Worm (Caenorhabditis elegans) whole organism, early embryonic: Measurements from ENCODE around the gene aps-1.
A peak's percentile ranks its signal among the peaks of the same experiment; 100 is the strongest.

Experiments
- B0310.2 ChIP-seq: sonication (generic microtip); optimal IDR thresholded peaks from 2 replicates; lab custom pipeline; 2016; ENCODE audit warnings: mild to moderate bottlenecking, missing genetic modification characterization, missing compliant biosample characterization
- F13C5.2 ChIP-seq: sonication (generic microtip); optimal IDR thresholded peaks from 2 replicates; lab custom pipeline; 2017; ENCODE audit warnings: mild to moderate bottlenecking, missing genetic modification characterization, inconsistent platforms, missing compliant biosample characterization
- aly-1 ChIP-seq: sonication (generic microtip); optimal IDR thresholded peaks from 2 replicates; lab custom pipeline; 2016; ENCODE audit warnings: missing genetic modification characterization, missing compliant biosample characterization
- ama-1 ChIP-seq: fragments of 150-350 bp; optimal IDR thresholded peaks from 2 replicates; lab custom pipeline; 2014
- ceh-13 ChIP-seq: fragments of 200-800 bp; sonication (Bioruptor generic); optimal IDR thresholded peaks from 2 replicates; lab custom pipeline; 2018; ENCODE audit warnings: mild to moderate bottlenecking, missing genetic modification characterization, missing compliant biosample characterization
- ceh-36 ChIP-seq: sonication (generic microtip); optimal IDR thresholded peaks from 2 replicates; lab custom pipeline; 2016; ENCODE audit warnings: missing genetic modification characterization, inconsistent platforms, missing compliant biosample characterization
- ets-7 ChIP-seq: sonication (generic microtip); optimal IDR thresholded peaks from 2 replicates; lab custom pipeline; 2016; ENCODE audit warnings: missing genotype, missing genetic modification characterization, missing compliant biosample characterization
- flt-1 ChIP-seq: fragments of 200-800 bp; sonication (Bioruptor generic); IDR thresholded peaks from 2 replicates; pipeline ENCODE4 v1.3.6; 2022; ENCODE audit warnings: missing genetic modification characterization, missing compliant biosample characterization
- hmbx-1 ChIP-seq: sonication (generic microtip); optimal IDR thresholded peaks from 2 replicates; lab custom pipeline; 2016; ENCODE audit warnings: mild to moderate bottlenecking, missing genetic modification characterization, missing compliant biosample characterization
- hmg-4 ChIP-seq: fragments of 200-800 bp; sonication (Bioruptor generic); optimal IDR thresholded peaks from 2 replicates; lab custom pipeline; 2018; ENCODE audit warnings: mild to moderate bottlenecking, missing genetic modification characterization, missing compliant biosample characterization
- hnd-1 ChIP-seq: sonication (generic microtip); optimal IDR thresholded peaks from 2 replicates; lab custom pipeline; 2016; ENCODE audit warnings: missing genetic modification characterization, missing compliant biosample characterization
- pes-1 ChIP-seq: fragments of 200-800 bp; sonication (Bioruptor generic); IDR thresholded peaks from 2 replicates; pipeline ENCODE4 v1.3.6; 2022; ENCODE audit warnings: missing genetic modification reagents, missing genetic modification characterization, missing compliant biosample characterization
- scrt-1 ChIP-seq: fragments of 200-800 bp; sonication (Bioruptor generic); IDR thresholded peaks from 2 replicates; pipeline ENCODE4 v1.3.6; 2022; ENCODE audit warnings: missing genetic modification characterization, missing compliant biosample characterization
- sea-1 ChIP-seq: fragments of 200-800 bp; sonication (Bioruptor generic); conservative IDR thresholded peaks from 2 replicates; pipeline ENCODE4 v1.3.6; 2022; ENCODE audit warnings: missing genetic modification characterization, missing compliant biosample characterization
- tbx-11 ChIP-seq: fragments of 200-800 bp; sonication (Bioruptor generic); IDR thresholded peaks from 2 replicates; pipeline ENCODE4 v1.3.6; 2022; ENCODE audit warnings: missing genetic modification characterization, missing compliant biosample characterization
- tbx-37 ChIP-seq: fragments of 200-800 bp; sonication (Bioruptor generic); conservative IDR thresholded peaks from 2 replicates; pipeline ENCODE4 v1.3.6; 2022; ENCODE audit warnings: missing genetic modification reagents, missing genetic modification characterization, missing compliant biosample characterization
- tra-4 ChIP-seq: sonication (generic microtip); optimal IDR thresholded peaks from 2 replicates; lab custom pipeline; 2017; ENCODE audit warnings: missing genetic modification characterization, missing compliant biosample characterization

The aps-1 gene

ce11 chrV:5991490-5992069 lies 26.2 kb upstream of the aps-1 start:
- TF ChIP-seq hmbx-1 (tag; lab: Kevin White, UChicago) (no peak), sea-1 (no peak), scrt-1 (GFP tag; lab: Robert Waterston, UW) (no peak), ceh-36 (tag; lab: Kevin White, UChicago) (no peak), tbx-11 (GFP tag; lab: Robert Waterston, UW) (no peak), ceh-13 (GFP tag; lab: Kevin White, UChicago) (no peak), flt-1 (GFP tag; lab: Robert Waterston, UW) (no peak), ama-1 (lab: Kevin White, UChicago) (no peak), tra-4 (tag; lab: Kevin White, UChicago) (no peak), tbx-37 (no peak), B0310.2 (tag; lab: Kevin White, UChicago) (no peak)

DNA sequence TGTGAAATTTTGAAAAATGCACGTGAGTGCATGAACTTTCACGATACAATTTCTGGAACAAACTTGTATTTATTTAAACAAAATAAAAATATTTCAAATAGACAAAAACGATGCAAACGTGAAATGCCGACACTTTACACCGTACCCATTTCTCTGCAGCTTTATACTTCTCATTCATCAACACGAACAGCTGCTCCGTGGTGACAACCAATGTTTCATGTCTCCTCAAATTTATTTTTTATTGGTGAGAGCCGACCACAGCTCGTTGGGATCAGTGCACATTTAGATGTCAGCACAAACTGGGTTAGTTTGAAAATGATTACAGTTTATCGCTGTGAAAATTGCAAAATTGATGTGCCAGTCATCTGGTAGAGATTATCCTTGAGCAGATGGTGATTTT lies 22.2 kb upstream of the aps-1 start:
- no peak for TF ChIP-seq ceh-13 (GFP tag; lab: Kevin White, UChicago)
- no peak for TF ChIP-seq scrt-1 (GFP tag; lab: Robert Waterston, UW)
- TF ChIP-seq hnd-1 (tag; lab: Kevin White, UChicago) = no peak
- TF ChIP-seq pes-1 (GFP tag; lab: Robert Waterston, UW) = no peak
- no peak for TF ChIP-seq flt-1 (GFP tag; lab: Robert Waterston, UW)
- no peak for TF ChIP-seq hmbx-1 (tag; lab: Kevin White, UChicago)
- no peak for TF ChIP-seq tbx-11 (GFP tag; lab: Robert Waterston, UW)
- no peak for TF ChIP-seq B0310.2 (tag; lab: Kevin White, UChicago)
- no peak for TF ChIP-seq ceh-36 (tag; lab: Kevin White, UChicago)
- no peak for TF ChIP-seq tbx-37

- TF ChIP-seq F13C5.2 (no peak), sea-1 (no peak), tra-4 (tag; lab: Kevin White, UChicago) (no peak), tbx-11 (GFP tag; lab: Robert Waterston, UW) (no peak), scrt-1 (GFP tag; lab: Robert Waterston, UW) (no peak), tbx-37 (no peak), aly-1 (no peak), B0310.2 (tag; lab: Kevin White, UChicago) (no peak), hnd-1 (tag; lab: Kevin White, UChicago) (no peak), ceh-13 (GFP tag; lab: Kevin White, UChicago) (no peak), hmg-4 (no peak), ceh-36 (tag; lab: Kevin White, UChicago) (no peak), ama-1 (lab: Kevin White, UChicago) (no peak), hmbx-1 (tag; lab: Kevin White, UChicago) (no peak), pes-1 (GFP tag; lab: Robert Waterston, UW) (no peak), ets-7 (no peak), flt-1 (GFP tag; lab: Robert Waterston, UW) (no peak)
Measured at ce11 chrV:5996114-5996513, 21.7 kb upstream of the aps-1 start, which contains the start of gene cpg-4. Gene cpg-4 (plus strand): TSS chrV:5996416.

DNA sequence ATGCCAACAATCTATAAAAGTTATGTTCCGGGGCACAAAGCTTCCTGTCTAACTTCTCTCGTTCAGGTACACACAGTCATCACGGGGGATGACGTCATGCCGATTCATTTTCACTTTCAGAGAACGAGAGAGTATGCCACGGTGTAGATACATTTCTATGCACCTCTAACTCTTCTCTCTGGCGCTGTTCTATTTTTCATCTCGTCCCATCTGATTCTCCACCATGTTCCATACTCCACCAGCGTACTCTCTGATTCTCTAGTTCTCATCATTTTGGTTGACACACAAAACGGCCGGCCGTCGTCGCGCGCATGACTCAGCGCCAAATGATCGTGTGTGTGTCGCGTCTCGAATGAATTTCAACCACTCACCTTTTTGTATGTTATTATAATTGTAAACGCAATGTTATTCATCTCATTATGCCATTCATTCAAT lies 17.4 kb upstream of the aps-1 start:
- TF ChIP-seq tbx-11 (GFP tag; lab: Robert Waterston, UW) (no peak), F13C5.2 (peak; percentile 24), ceh-13 (GFP tag; lab: Kevin White, UChicago) (no peak), hmg-4 (peak; percentile 13)

- TF ChIP-seq tbx-37 = no peak
- no peak for TF ChIP-seq pes-1 (GFP tag; lab: Robert Waterston, UW)
- no peak for TF ChIP-seq hnd-1 (tag; lab: Kevin White, UChicago)
- TF ChIP-seq ceh-36 (tag; lab: Kevin White, UChicago) = no peak
- TF ChIP-seq ets-7 = no peak
- TF ChIP-seq ama-1 (lab: Kevin White, UChicago) = no peak
- TF ChIP-seq aly-1 = no peak
Measured at ce11 chrV:6003301-6003700, 14.5 kb upstream of the aps-1 start, which contains the start of gene fos-1. Gene fos-1 (plus strand): TSS chrV:6003601.

ce11 chrV:6007927-6008326 lies 9.8 kb upstream of the aps-1 start:
- TF ChIP-seq F13C5.2 (no peak), aly-1 (no peak), ama-1 (lab: Kevin White, UChicago) (no peak), B0310.2 (tag; lab: Kevin White, UChicago) (no peak), ceh-13 (GFP tag; lab: Kevin White, UChicago) (no peak), hmbx-1 (tag; lab: Kevin White, UChicago) (no peak), pes-1 (GFP tag; lab: Robert Waterston, UW) (no peak), hnd-1 (tag; lab: Kevin White, UChicago) (no peak), tbx-37 (no peak), ceh-36 (tag; lab: Kevin White, UChicago) (no peak), sea-1 (no peak)

DNA sequence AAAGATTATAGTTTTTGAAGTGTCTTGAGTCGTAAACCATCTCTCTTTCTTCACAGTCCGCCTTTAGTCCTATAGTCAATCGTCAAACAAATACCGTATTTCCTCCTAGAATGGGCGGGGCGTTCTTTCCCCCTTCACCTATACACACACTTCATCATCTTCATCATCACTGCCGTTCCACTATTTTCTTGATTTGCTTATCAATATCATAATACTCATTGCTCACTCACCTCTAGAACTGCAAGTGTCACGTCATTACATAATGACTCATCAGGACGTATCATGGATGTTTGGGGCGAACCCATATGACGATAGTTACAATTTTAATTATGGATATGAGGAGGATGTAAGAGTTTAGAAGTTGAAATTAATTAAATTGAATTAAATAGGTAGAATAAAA lies 7.1 kb upstream of the aps-1 start:
- TF ChIP-seq flt-1 (GFP tag; lab: Robert Waterston, UW) (no peak), aly-1 (no peak), hmg-4 (no peak), hmbx-1 (tag; lab: Kevin White, UChicago) (no peak), ama-1 (lab: Kevin White, UChicago) (no peak), sea-1 (no peak)

ce11 chrV:6012401-6012800 lies 5.4 kb upstream of the aps-1 start:
- TF ChIP-seq scrt-1 (GFP tag; lab: Robert Waterston, UW) (no peak), pes-1 (GFP tag; lab: Robert Waterston, UW) (no peak), ama-1 (lab: Kevin White, UChicago) (no peak), ets-7 (no peak), F13C5.2 (no peak), flt-1 (GFP tag; lab: Robert Waterston, UW) (no peak), ceh-13 (GFP tag; lab: Kevin White, UChicago) (no peak), hmg-4 (no peak), hmbx-1 (tag; lab: Kevin White, UChicago) (no peak), tbx-11 (GFP tag; lab: Robert Waterston, UW) (no peak), sea-1 (no peak), ceh-36 (tag; lab: Kevin White, UChicago) (no peak), B0310.2 (tag; lab: Kevin White, UChicago) (no peak)
